Fruit fly (Drosophila melanogaster) whole organism, embryonic: ENCODE measurements around the gene CG32462.

Experiments
- Abd-B ChIP-seq: fragments of 200-800 bp; sonication (Bioruptor generic); optimal IDR thresholded peaks from 2 replicates; lab custom pipeline; 2018; ENCODE audit warnings: missing biosample characterization, mild to moderate bottlenecking, missing genetic modification characterization, moderate library complexity
- BEAF-32 ChIP-seq: fragments of 200-800 bp; sonication (Bioruptor generic); optimal IDR thresholded peaks from 3 replicates; lab custom pipeline; 2017; ENCODE audit warnings: missing biosample characterization, missing genetic modification characterization, mild to moderate bottlenecking, moderate library complexity, missing genetic modification reagents
- CG15601 ChIP-seq: fragments of 200-800 bp; sonication (Bioruptor generic); optimal IDR thresholded peaks from 3 replicates; lab custom pipeline; 2019; ENCODE audit warnings: missing biosample characterization, mild to moderate bottlenecking, missing genetic modification characterization, moderate library complexity
- Dref ChIP-seq: fragments of 200-800 bp; sonication (Bioruptor generic); IDR thresholded peaks from 2 replicates; pipeline ENCODE4 v1.3.6; 2022; ENCODE audit warnings: missing biosample characterization, missing genetic modification characterization
- Gsc ChIP-seq: fragments of 200-800 bp; sonication (Bioruptor generic); IDR thresholded peaks from 2 replicates; pipeline ENCODE4 v1.3.6; 2022; ENCODE audit warnings: missing biosample characterization, missing genetic modification characterization
- HmgZ ChIP-seq: fragments of 200-800 bp; sonication (Bioruptor generic); optimal IDR thresholded peaks from 2 replicates; lab custom pipeline; 2018; ENCODE audit warnings: missing biosample characterization, mild to moderate bottlenecking, missing genetic modification characterization
- MESR4 ChIP-seq: fragments of 200-800 bp; sonication (Bioruptor generic); optimal IDR thresholded peaks from 2 replicates; lab custom pipeline; 2018; ENCODE audit warnings: missing biosample characterization, mild to moderate bottlenecking, missing genetic modification characterization, moderate library complexity
- cg ChIP-seq: fragments of 200-800 bp; sonication (Bioruptor generic); optimal IDR thresholded peaks from 3 replicates; lab custom pipeline; 2019; ENCODE audit warnings: missing biosample characterization, mild to moderate bottlenecking, missing genetic modification characterization, moderate library complexity
- crp ChIP-seq, 2 experiments: fragments of 200-800 bp; sonication (Bioruptor generic); optimal IDR thresholded peaks; 2 replicates in 1 of 2; 3 replicates in 1 of 2; lab custom pipeline; 2017; ENCODE audit warnings: missing biosample characterization in 2 of 2, missing genetic modification characterization in 2 of 2, mild to moderate bottlenecking in 1 of 2, moderate library complexity in 1 of 2
- insv ChIP-seq, 2 experiments: fragments of 200-800 bp; sonication (Bioruptor generic); optimal IDR thresholded peaks; 3 replicates each; lab custom pipeline; 2016 to 2018; ENCODE audit warnings: missing biosample characterization in 2 of 2, missing genetic modification characterization in 2 of 2
- lola ChIP-seq, 3 experiments: fragments of >200 bp in 2 of 3; fragments of 200-800 bp in 1 of 3; sonication (Bioruptor generic) in 1 of 3; optimal IDR thresholded peaks; 2 replicates each; lab custom pipeline; 2017 to 2019; ENCODE audit warnings: missing biosample characterization in 3 of 3, missing genetic modification characterization in 3 of 3, mild to moderate bottlenecking in 1 of 3, moderate library complexity in 1 of 3
- stwl ChIP-seq: fragments of 200-800 bp; sonication (Bioruptor generic); optimal IDR thresholded peaks from 3 replicates; lab custom pipeline; 2018; ENCODE audit warnings: missing biosample characterization, mild to moderate bottlenecking, missing genetic modification characterization, moderate library complexity

DNA sequence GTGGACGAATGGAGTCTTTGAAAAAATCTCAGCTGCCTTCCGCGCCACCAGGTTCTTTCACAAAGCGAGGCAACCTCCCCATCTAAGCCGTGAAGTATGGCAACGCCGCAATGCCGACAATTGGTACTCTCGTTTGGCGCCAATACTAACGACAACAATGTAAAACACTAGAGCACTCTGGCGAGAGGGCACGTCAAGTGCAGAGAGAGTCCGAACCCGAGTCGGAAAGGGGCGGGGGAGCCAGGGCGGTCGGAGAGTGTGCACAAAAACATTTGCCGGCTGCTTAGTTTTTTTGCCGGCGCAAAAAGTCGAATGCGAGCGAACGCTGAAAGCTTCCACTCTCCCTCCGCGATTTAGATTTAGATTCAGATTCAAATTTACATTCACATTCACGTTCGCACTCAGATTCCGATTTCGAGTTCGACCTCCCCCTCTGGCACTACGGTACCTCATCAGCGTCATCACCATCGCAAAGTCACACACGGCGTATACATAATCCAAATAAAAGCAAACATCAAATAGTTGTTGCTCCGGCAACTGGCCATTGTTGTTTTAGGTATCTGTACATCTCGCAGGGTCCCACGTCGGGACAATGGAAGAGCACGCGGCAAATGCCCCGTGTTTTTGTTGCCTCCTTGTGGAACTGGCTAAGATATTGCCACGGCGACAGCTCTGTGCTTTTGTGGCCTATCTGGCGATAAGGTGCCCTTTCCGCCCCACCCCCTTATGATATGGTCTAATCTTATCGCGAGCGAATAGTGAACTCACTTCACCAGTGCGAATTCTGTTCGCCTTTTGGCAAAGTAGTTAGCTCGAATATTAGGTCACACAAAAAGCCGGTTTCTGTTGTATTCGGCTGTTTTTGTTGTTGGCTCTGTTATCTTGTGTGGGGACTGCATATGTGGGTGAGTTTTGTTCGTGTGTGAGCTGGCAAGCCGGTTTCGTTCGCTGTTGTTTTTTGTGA, 15.4 kb downstream of the CG32462 start:
- TF ChIP-seq HmgZ (peak; percentile 49), lola (GFP tag; optimal IDR thresholded peaks at IDR 0.05; lab: Kevin White, UChicago) (no peak), Dref (GFP tag; lab: Robert Waterston, UW) (no peak), BEAF-32 (GFP tag; lab: Kevin White, UChicago) (no peak), Abd-B (no peak), Gsc (GFP tag; lab: Robert Waterston, UW) (no peak), CG15601 (no peak), stwl (tag; lab: Kevin White, UChicago) (no peak), crp (GFP tag; optimal IDR thresholded peaks at IDR 0.05; lab: Kevin White, UChicago) (no peak), insv (GFP tag; optimal IDR thresholded peaks at IDR 0.05; lab: Kevin White, UChicago) (no peak), cg (peak; percentile 42), MESR4 (no peak)
